Fruit fly (Drosophila melanogaster): Measurements from ENCODE around the gene Mst77F.

The Mst77F gene

dm6 chr3L:20784394-20784793 lies 33.4 kb downstream of the Mst77F start:
- TF ChIP-seq pad (GFP tag; optimal IDR thresholded peaks at IDR 0.05): no peak
- no peak for TF ChIP-seq tj (GFP tag; optimal IDR thresholded peaks at IDR 0.05)
- TF ChIP-seq toe (GFP tag; optimal IDR thresholded peaks at IDR 0.05): no peak
- TF ChIP-seq kay (GFP tag; ENCODE audit: borderline replicate concordance): no peak
- TF ChIP-seq CG12768 (GFP tag; optimal IDR thresholded peaks at IDR 0.05): no peak
- no peak for TF ChIP-seq bab1 (GFP tag; optimal IDR thresholded peaks at IDR 0.05)
- no peak for TF ChIP-seq Hr96 (GFP tag; optimal IDR thresholded peaks at IDR 0.05)
- TF ChIP-seq CG1620 (GFP tag; optimal IDR thresholded peaks at IDR 0.05): no peak
- no peak for TF ChIP-seq ovo (GFP tag; optimal IDR thresholded peaks at IDR 0.05)
- TF ChIP-seq Crg-1 (GFP tag; optimal IDR thresholded peaks at IDR 0.05): no peak
- TF ChIP-seq CG5204 (GFP tag; optimal IDR thresholded peaks at IDR 0.05): no peak
- no peak for TF ChIP-seq Mnt (GFP tag; optimal IDR thresholded peaks at IDR 0.05)

- TF ChIP-seq Mnt (GFP tag; optimal IDR thresholded peaks at IDR 0.05) (peak; percentile 39), toe (GFP tag; optimal IDR thresholded peaks at IDR 0.05) (peak; percentile 77), kay (GFP tag; ENCODE audit: borderline replicate concordance) (no peak), CG7101 (tag; optimal IDR thresholded peaks at IDR 0.05) (peak; percentile 44), CG14711 (tag; optimal IDR thresholded peaks at IDR 0.05) (peak; percentile 47), cic (GFP tag; optimal IDR thresholded peaks at IDR 0.05) (no peak), Hr96 (GFP tag; optimal IDR thresholded peaks at IDR 0.05) (peak; percentile 74), pad (GFP tag; optimal IDR thresholded peaks at IDR 0.05) (peak; percentile 40), CG7045 (GFP tag; optimal IDR thresholded peaks at IDR 0.05) (peak; percentile 61), CG12768 (GFP tag; optimal IDR thresholded peaks at IDR 0.05) (no peak), cnc (optimal IDR thresholded peaks at IDR 0.05) (no peak), Clk (GFP tag; optimal IDR thresholded peaks at IDR 0.05) (no peak), tj (GFP tag; optimal IDR thresholded peaks at IDR 0.05) (no peak), CG1620 (GFP tag; optimal IDR thresholded peaks at IDR 0.05) (peak; percentile 63), Crg-1 (GFP tag; optimal IDR thresholded peaks at IDR 0.05) (no peak), bab1 (GFP tag; optimal IDR thresholded peaks at IDR 0.05) (no peak), CG11617 (GFP tag; optimal IDR thresholded peaks at IDR 0.05) (peak; percentile 40), ovo (GFP tag; optimal IDR thresholded peaks at IDR 0.05) (no peak), CG33017 (tag; optimal IDR thresholded peaks at IDR 0.05) (peak; percentile 41), CG5204 (GFP tag; optimal IDR thresholded peaks at IDR 0.05) (no peak)
Observed at dm6 chr3L:20778224-20779063, 39.4 kb downstream of the Mst77F start, which contains the start of the genes Pex16 and Pex14. Pex16 (minus strand) TSS chr3L:20778264. Pex14 (plus strand) TSS chr3L:20778799.

- TF ChIP-seq CG14711 (tag; optimal IDR thresholded peaks at IDR 0.05) (no peak), Mnt (GFP tag; optimal IDR thresholded peaks at IDR 0.05) (no peak), ovo (GFP tag; optimal IDR thresholded peaks at IDR 0.05) (no peak), Hr96 (GFP tag; optimal IDR thresholded peaks at IDR 0.05) (no peak), CG7045 (GFP tag; optimal IDR thresholded peaks at IDR 0.05) (no peak), cic (GFP tag; optimal IDR thresholded peaks at IDR 0.05) (no peak), toe (GFP tag; optimal IDR thresholded peaks at IDR 0.05) (no peak), CG12768 (GFP tag; optimal IDR thresholded peaks at IDR 0.05) (no peak), kay (GFP tag; ENCODE audit: borderline replicate concordance) (no peak), CG11617 (GFP tag; optimal IDR thresholded peaks at IDR 0.05) (no peak), CG5204 (GFP tag; optimal IDR thresholded peaks at IDR 0.05) (no peak), cnc (optimal IDR thresholded peaks at IDR 0.05) (no peak), bab1 (GFP tag; optimal IDR thresholded peaks at IDR 0.05) (no peak), CG7101 (tag; optimal IDR thresholded peaks at IDR 0.05) (no peak), CG33017 (tag; optimal IDR thresholded peaks at IDR 0.05) (no peak), pad (GFP tag; optimal IDR thresholded peaks at IDR 0.05) (no peak), CG1620 (GFP tag; optimal IDR thresholded peaks at IDR 0.05) (no peak), Clk (GFP tag; optimal IDR thresholded peaks at IDR 0.05) (no peak), tj (GFP tag; optimal IDR thresholded peaks at IDR 0.05) (no peak), Crg-1 (GFP tag; optimal IDR thresholded peaks at IDR 0.05) (no peak)
Observed at dm6 chr3L:20777496-20777895, 40.3 kb downstream of the Mst77F start.

dm6 chr3L:20772647-20773015 lies 45.2 kb downstream of the Mst77F start:
- TF ChIP-seq CG14711 (tag; optimal IDR thresholded peaks at IDR 0.05) (no peak), CG7101 (tag; optimal IDR thresholded peaks at IDR 0.05) (no peak)

- TF ChIP-seq Mnt (GFP tag; optimal IDR thresholded peaks at IDR 0.05) (peak; percentile 22), CG7045 (GFP tag; optimal IDR thresholded peaks at IDR 0.05) (peak; percentile 65), CG7101 (tag; optimal IDR thresholded peaks at IDR 0.05) (peak; percentile 70), CG1620 (GFP tag; optimal IDR thresholded peaks at IDR 0.05) (peak; percentile 39), Hr96 (GFP tag; optimal IDR thresholded peaks at IDR 0.05) (no peak), Clk (GFP tag; optimal IDR thresholded peaks at IDR 0.05) (peak; percentile 31), cic (GFP tag; optimal IDR thresholded peaks at IDR 0.05) (no peak), cnc (optimal IDR thresholded peaks at IDR 0.05) (no peak), CG12768 (GFP tag; optimal IDR thresholded peaks at IDR 0.05) (peak; percentile 50), CG33017 (tag; optimal IDR thresholded peaks at IDR 0.05) (peak; percentile 65), ovo (GFP tag; optimal IDR thresholded peaks at IDR 0.05) (no peak), toe (GFP tag; optimal IDR thresholded peaks at IDR 0.05) (no peak), CG11617 (GFP tag; optimal IDR thresholded peaks at IDR 0.05) (peak; percentile 47), Crg-1 (GFP tag; optimal IDR thresholded peaks at IDR 0.05) (peak; percentile 30), kay (GFP tag; ENCODE audit: borderline replicate concordance) (peak; percentile 90), CG14711 (tag; optimal IDR thresholded peaks at IDR 0.05) (peak; percentile 58), CG5204 (GFP tag; optimal IDR thresholded peaks at IDR 0.05) (no peak), bab1 (GFP tag; optimal IDR thresholded peaks at IDR 0.05) (peak; percentile 85)
Observed at dm6 chr3L:20771891-20772646, 45.8 kb downstream of the Mst77F start.
